Worm (Caenorhabditis elegans) whole organism, L4 larva: ENCODE data around the gene pafo-1.

Experiments
- F10B5.3 ChIP-seq: sonication (generic microtip); optimal IDR thresholded peaks from 2 replicates; lab custom pipeline; 2016; ENCODE audit warnings: mild to moderate bottlenecking, missing genetic modification characterization, missing compliant biosample characterization
- R02D3.7 ChIP-seq: fragments of 150-350 bp; sonication (generic microtip); optimal IDR thresholded peaks from 3 replicates; lab custom pipeline; 2014; ENCODE audit warnings: missing biosample characterization, missing genetic modification characterization
- T26A8.4 ChIP-seq: fragments of 200-800 bp; sonication (Bioruptor generic); IDR thresholded peaks from 2 replicates; pipeline ENCODE4 v1.3.6; 2022; ENCODE audit warnings: missing genetic modification characterization, missing compliant biosample characterization
- Y75B8A.6 ChIP-seq: fragments of 200-800 bp; sonication (Bioruptor generic); IDR thresholded peaks from 2 replicates; pipeline ENCODE4 v1.3.6; 2022; ENCODE audit warnings: missing genetic modification reagents, missing genetic modification characterization, missing compliant biosample characterization
- ZK546.5 ChIP-seq, 2 experiments: sonication (generic microtip); optimal IDR thresholded peaks; 2 replicates each; lab custom pipeline; 2017; ENCODE audit warnings: missing biosample characterization in 2 of 2, missing genetic modification characterization in 2 of 2
- arid-1 ChIP-seq: fragments of 200-800 bp; sonication (Bioruptor generic); conservative IDR thresholded peaks from 2 replicates; pipeline ENCODE4 v1.3.6; 2022; ENCODE audit warnings: missing genetic modification reagents, missing genetic modification characterization, missing compliant biosample characterization
- attf-4 ChIP-seq: sonication (generic microtip); optimal IDR thresholded peaks from 3 replicates; lab custom pipeline; 2017; ENCODE audit warnings: missing biosample characterization, missing genetic modification characterization
- ceh-28 ChIP-seq: fragments of 150-350 bp; optimal IDR thresholded peaks from 2 replicates; lab custom pipeline; 2014; ENCODE audit warnings: missing biosample characterization, missing genetic modification reagents, missing genetic modification characterization
- ceh-32 ChIP-seq: sonication (generic microtip); optimal IDR thresholded peaks from 2 replicates; lab custom pipeline; 2016; ENCODE audit warnings: mild to moderate bottlenecking, missing genetic modification characterization, missing compliant biosample characterization; ENCODE audit not compliant: poor library complexity
- ceh-44 ChIP-seq: fragments of 200-800 bp; sonication (Bioruptor generic); IDR thresholded peaks from 2 replicates; pipeline ENCODE4 v1.3.6; 2022; ENCODE audit warnings: missing genetic modification reagents, missing genetic modification characterization, missing compliant biosample characterization
- ceh-62 ChIP-seq: sonication (generic microtip); optimal IDR thresholded peaks from 2 replicates; lab custom pipeline; 2017; ENCODE audit warnings: missing biosample characterization, missing genetic modification characterization
- cey-2 ChIP-seq: sonication (generic microtip); optimal IDR thresholded peaks from 3 replicates; lab custom pipeline; 2017; ENCODE audit warnings: missing genetic modification characterization, mild to moderate bottlenecking, missing compliant biosample characterization, antibody characterized with exemption, borderline replicate concordance; ENCODE audit not compliant: insufficient read depth
- ctbp-1 ChIP-seq: fragments of 200-800 bp; sonication (Bioruptor generic); IDR thresholded peaks from 2 replicates; pipeline ENCODE4 v1.3.6; 2022; ENCODE audit warnings: missing genetic modification reagents, missing genetic modification characterization, missing compliant biosample characterization
- daf-16 ChIP-seq, 3 experiments: sonication (generic microtip); optimal IDR thresholded peaks; 2 replicates each; lab custom pipeline; 2016 to 2017; ENCODE audit warnings: missing genetic modification characterization in 3 of 3, missing genetic modification reagents in 3 of 3, mild to moderate bottlenecking in 2 of 3, missing compliant biosample characterization in 2 of 3, missing biosample characterization in 1 of 3, moderate library complexity in 1 of 3
- daf-8 ChIP-seq: fragments of 200-800 bp; sonication (Bioruptor generic); IDR thresholded peaks from 2 replicates; pipeline ENCODE4 v1.3.6; 2022; ENCODE audit warnings: missing genetic modification characterization, missing compliant biosample characterization
- dmd-6 ChIP-seq: fragments of 200-800 bp; sonication (Bioruptor generic); IDR thresholded peaks from 2 replicates; pipeline ENCODE4 v1.3.6; 2022; ENCODE audit warnings: missing genetic modification reagents, missing genetic modification characterization, missing compliant biosample characterization
- dmd-8 ChIP-seq: fragments of 200-800 bp; sonication (Bioruptor generic); IDR thresholded peaks from 2 replicates; pipeline ENCODE4 v1.3.6; 2022; ENCODE audit warnings: missing genetic modification characterization, missing compliant biosample characterization
- egl-43 ChIP-seq: fragments of 200-800 bp; sonication (Bioruptor generic); IDR thresholded peaks from 2 replicates; pipeline ENCODE4 v1.3.6; 2022; ENCODE audit warnings: missing genetic modification reagents, missing genetic modification characterization, missing compliant biosample characterization
- gei-8 ChIP-seq: fragments of 200-800 bp; sonication (Bioruptor generic); optimal IDR thresholded peaks from 2 replicates; lab custom pipeline; 2018; ENCODE audit warnings: mild to moderate bottlenecking, missing genetic modification characterization, missing compliant biosample characterization
- hif-1 ChIP-seq, 2 experiments: sonication (generic microtip); optimal IDR thresholded peaks; 2 replicates each; lab custom pipeline; 2016 to 2017; ENCODE audit warnings: missing compliant biosample characterization in 2 of 2, missing genetic modification characterization in 2 of 2, missing genetic modification reagents in 2 of 2, missing genotype in 2 of 2, mild to moderate bottlenecking in 1 of 2
- hlh-30 ChIP-seq: sonication (generic microtip); optimal IDR thresholded peaks from 2 replicates; lab custom pipeline; 2017; ENCODE audit warnings: antibody characterized with exemption, mild to moderate bottlenecking, missing genetic modification characterization, missing compliant biosample characterization; ENCODE audit not compliant: insufficient read depth
- hmg-1.1 ChIP-seq: fragments of 200-800 bp; sonication (Bioruptor generic); IDR thresholded peaks from 2 replicates; pipeline ENCODE4 v1.3.6; 2022; ENCODE audit warnings: missing genetic modification reagents, missing genetic modification characterization, missing compliant biosample characterization
- lim-7 ChIP-seq: fragments of 200-800 bp; sonication (Bioruptor generic); IDR thresholded peaks from 2 replicates; pipeline ENCODE4 v1.3.6; 2022; ENCODE audit warnings: missing genetic modification characterization, missing compliant biosample characterization
- lin-39 ChIP-seq: fragments of 150-350 bp; optimal IDR thresholded peaks from 2 replicates; lab custom pipeline; 2014; ENCODE audit warnings: missing biosample characterization, missing genetic modification reagents, missing genetic modification characterization
- madf-5 ChIP-seq, 2 experiments: fragments of 200-800 bp; sonication (Bioruptor generic); IDR thresholded peaks; 2 replicates each; pipeline ENCODE4 v1.3.6; 2022; ENCODE audit warnings: missing compliant biosample characterization in 2 of 2, missing genetic modification characterization in 2 of 2
- madf-9 ChIP-seq: fragments of 200-800 bp; sonication (Bioruptor generic); conservative IDR thresholded peaks from 2 replicates; pipeline ENCODE4 v1.3.6; 2022; ENCODE audit warnings: missing genetic modification reagents, missing genetic modification characterization, missing compliant biosample characterization
- mxl-2 ChIP-seq: fragments of 200-800 bp; sonication (Bioruptor generic); conservative IDR thresholded peaks from 2 replicates; pipeline ENCODE4 v1.3.6; 2022; ENCODE audit warnings: missing genetic modification reagents, missing genetic modification characterization, missing compliant biosample characterization
- nhr-10 ChIP-seq: fragments of 150-350 bp; optimal IDR thresholded peaks from 2 replicates; lab custom pipeline; 2014; ENCODE audit warnings: missing biosample characterization, missing genetic modification characterization
- nhr-102 ChIP-seq: sonication (generic microtip); optimal IDR thresholded peaks from 2 replicates; lab custom pipeline; 2016; ENCODE audit warnings: mild to moderate bottlenecking, missing genetic modification characterization, moderate library complexity, missing compliant biosample characterization
- nhr-11 ChIP-seq: fragments of 150-350 bp; optimal IDR thresholded peaks from 2 replicates; lab custom pipeline; 2014; ENCODE audit warnings: missing biosample characterization, missing genetic modification characterization
- nhr-111 ChIP-seq: fragments of 200-800 bp; sonication (Bioruptor generic); optimal IDR thresholded peaks from 2 replicates; lab custom pipeline; 2018; ENCODE audit warnings: mild to moderate bottlenecking, missing genetic modification characterization, missing compliant biosample characterization
- nhr-25 ChIP-seq: sonication (generic microtip); optimal IDR thresholded peaks from 2 replicates; lab custom pipeline; 2017; ENCODE audit warnings: missing genetic modification characterization, mild to moderate bottlenecking, missing compliant biosample characterization, antibody characterized with exemption, moderate library complexity, borderline replicate concordance; ENCODE audit not compliant: insufficient read depth
- nhr-41 ChIP-seq: fragments of 200-800 bp; sonication (Bioruptor generic); IDR thresholded peaks from 2 replicates; pipeline ENCODE4 v1.3.6; 2022; ENCODE audit warnings: missing genetic modification reagents, missing genetic modification characterization, missing compliant biosample characterization
- nhr-42 ChIP-seq: fragments of 200-800 bp; sonication (Bioruptor generic); IDR thresholded peaks from 2 replicates; pipeline ENCODE4 v1.3.6; 2022; ENCODE audit warnings: missing genetic modification characterization, missing compliant biosample characterization
- pha-4 ChIP-seq, 2 experiments: fragments of 150-350 bp in 1 of 2; fragments of 200-800 bp in 1 of 2; sonication (Bioruptor generic) in 1 of 2; IDR thresholded peaks in 1 of 2; optimal IDR thresholded peaks in 1 of 2; 2 replicates each; pipeline versions ENCODE4 v1.3.6 to Lab custom; 2014 to 2022; ENCODE audit warnings: missing genetic modification characterization in 2 of 2, missing genetic modification reagents in 2 of 2, missing biosample characterization in 1 of 2, missing compliant biosample characterization in 1 of 2
- php-3 ChIP-seq: fragments of 200-800 bp; sonication (Bioruptor generic); IDR thresholded peaks from 2 replicates; pipeline ENCODE4 v1.3.6; 2022; ENCODE audit warnings: missing genetic modification reagents, missing genetic modification characterization, missing compliant biosample characterization
- pqm-1 ChIP-seq: sonication (generic microtip); optimal IDR thresholded peaks from 2 replicates; lab custom pipeline; 2017; ENCODE audit warnings: missing biosample characterization, missing genetic modification characterization
- saeg-2 ChIP-seq: fragments of 200-800 bp; sonication (Bioruptor generic); IDR thresholded peaks from 2 replicates; pipeline ENCODE4 v1.3.6; 2022; ENCODE audit warnings: missing genetic modification reagents, missing genetic modification characterization, missing compliant biosample characterization
- sdz-12 ChIP-seq: fragments of 200-800 bp; sonication (Bioruptor generic); optimal IDR thresholded peaks from 2 replicates; lab custom pipeline; 2018; ENCODE audit warnings: mild to moderate bottlenecking, missing genetic modification characterization, missing compliant biosample characterization
- snpc-4 ChIP-seq: fragments of 150-350 bp; optimal IDR thresholded peaks from 2 replicates; lab custom pipeline; 2014; ENCODE audit warnings: missing biosample characterization, missing genetic modification characterization
- tag-97 ChIP-seq: fragments of 200-800 bp; sonication (Bioruptor generic); IDR thresholded peaks from 2 replicates; pipeline ENCODE4 v1.3.6; 2022; ENCODE audit warnings: missing genetic modification characterization, missing compliant biosample characterization
- unc-39 ChIP-seq: sonication (generic microtip); optimal IDR thresholded peaks from 2 replicates; lab custom pipeline; 2017; ENCODE audit warnings: missing biosample characterization, missing genetic modification characterization
- unc-62 ChIP-seq, 3 experiments: fragments of 150-350 bp in 1 of 3; sonication (generic microtip); optimal IDR thresholded peaks in 2 of 3; peaks in 1 of 3; 1 replicate in 1 of 3; 2 replicates in 2 of 3; lab custom pipeline; 2014 to 2017; ENCODE audit warnings: missing biosample characterization in 3 of 3, missing genetic modification characterization in 3 of 3, missing genetic modification reagents in 3 of 3, missing genotype in 1 of 3
- zfp-3 ChIP-seq: fragments of 200-800 bp; sonication (Bioruptor generic); conservative IDR thresholded peaks from 2 replicates; pipeline ENCODE4 v1.3.6; 2022; ENCODE audit warnings: missing genetic modification reagents, missing genetic modification characterization, missing compliant biosample characterization
- zip-11 ChIP-seq: fragments of 200-800 bp; sonication (Bioruptor generic); IDR thresholded peaks from 2 replicates; pipeline ENCODE4 v1.3.6; 2022; ENCODE audit warnings: missing genetic modification characterization, missing compliant biosample characterization
- zip-2 ChIP-seq: fragments of 150-350 bp; optimal IDR thresholded peaks from 2 replicates; lab custom pipeline; 2014; ENCODE audit warnings: missing biosample characterization, missing genetic modification characterization
- ztf-11 ChIP-seq: fragments of 150-350 bp; optimal IDR thresholded peaks from 2 replicates; lab custom pipeline; 2014; ENCODE audit warnings: missing biosample characterization, missing genetic modification characterization

Gene pafo-1

DNA sequence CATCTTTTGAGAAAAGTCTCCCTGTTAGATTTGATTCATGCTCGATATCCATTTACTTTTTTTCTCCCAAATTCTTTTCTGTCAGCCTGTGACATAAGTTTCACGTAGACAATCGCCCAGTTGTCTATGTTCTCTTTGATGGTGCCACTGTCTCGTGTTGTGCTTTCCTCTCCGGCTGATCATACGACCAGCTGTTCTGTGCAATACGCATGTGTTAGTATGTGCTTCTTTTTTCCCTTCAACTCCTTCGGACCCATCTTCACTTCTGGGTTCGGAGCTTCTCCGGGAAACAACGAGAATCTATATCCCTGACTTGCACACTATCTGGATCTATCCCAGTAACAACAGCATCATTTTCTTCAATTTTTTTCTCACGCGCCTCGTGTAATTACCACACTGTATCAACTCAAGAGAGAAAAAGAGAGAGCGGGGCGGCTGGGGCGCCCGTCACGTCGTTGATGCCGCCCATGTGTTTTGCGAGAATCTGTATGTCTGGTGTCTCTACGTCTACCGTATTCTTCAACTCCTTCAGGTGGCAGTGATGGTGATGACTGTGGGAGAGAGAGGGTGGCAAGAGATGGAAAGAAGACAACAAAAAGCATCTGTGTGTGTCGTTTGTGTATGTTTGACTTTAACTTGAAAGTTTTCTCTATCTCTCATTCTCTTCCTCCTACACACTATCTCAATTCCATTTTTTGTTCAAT is 10.5 kb downstream of the pafo-1 start (continued):
- no peak for TF ChIP-seq ceh-32 (tag; lab: Kevin White, UChicago)
- peak; percentile 80 for TF ChIP-seq nhr-25 (tag; lab: Kevin White, UChicago)
- peak; percentile 43; the same call in 1 of the 2 replicates for TF ChIP-seq ctbp-1 (GFP tag; lab: Robert Waterston, UW)
- TF ChIP-seq madf-9 (GFP tag; lab: Robert Waterston, UW): peak; percentile 32; the same call in 1 of the 2 replicates
- TF ChIP-seq T26A8.4 (GFP tag; lab: Robert Waterston, UW): 0 out of 2 replicates have a peak, but pooled peaks have one; percentile 40
- TF ChIP-seq unc-62 (GFP tag; optimal IDR thresholded peaks at IDR 0.05 in 1 of 2; lab: Kevin White, UChicago): peak in 1 of 2 experiments; percentile 98
- TF ChIP-seq unc-62 (tag; optimal IDR thresholded peaks at IDR 0.05; lab: Kevin White, UChicago): no peak
- TF ChIP-seq php-3 (GFP tag; lab: Robert Waterston, UW): 0 out of 2 replicates have a peak, but pooled peaks have one; percentile 45
- no peak for TF ChIP-seq ztf-11 (tag; lab: Kevin White, UChicago)
- TF ChIP-seq zip-2 (tag; lab: Kevin White, UChicago): no peak
- peak; percentile 89 for TF ChIP-seq hlh-30 (tag; lab: Kevin White, UChicago)
- TF ChIP-seq nhr-11 (tag; lab: Kevin White, UChicago): peak; percentile 71
- TF ChIP-seq saeg-2: no peak
- TF ChIP-seq mxl-2: no peak
- TF ChIP-seq lim-7: no peak
- TF ChIP-seq nhr-10 (tag; lab: Kevin White, UChicago): peak; percentile 62
- no peak for TF ChIP-seq unc-39 (tag; lab: Kevin White, UChicago)
- TF ChIP-seq ZK546.5 (tag; optimal IDR thresholded peaks at IDR 0.05; lab: Kevin White, UChicago): no peak
- no peak for TF ChIP-seq ceh-62
- TF ChIP-seq madf-5 (GFP tag; IDR thresholded peaks at IDR 0.05; lab: Robert Waterston, UW): no peak
- peak; percentile 43; the same call in 1 of the 2 replicates for TF ChIP-seq zfp-3
- TF ChIP-seq cey-2 (tag; lab: Kevin White, UChicago): peak; percentile 4
- peak; percentile 73 for TF ChIP-seq gei-8 (GFP tag; lab: Kevin White, UChicago)
- TF ChIP-seq hmg-1.1 (GFP tag; lab: Robert Waterston, UW): peak; percentile 62
- no peak for TF ChIP-seq snpc-4 (tag; lab: Kevin White, UChicago)
- TF ChIP-seq nhr-111 (GFP tag; lab: Kevin White, UChicago): no peak
- TF ChIP-seq dmd-8 (GFP tag; lab: Robert Waterston, UW): no peak
- peak; percentile 84 for TF ChIP-seq pqm-1
- no peak for TF ChIP-seq arid-1
- TF ChIP-seq daf-8 (GFP tag; lab: Robert Waterston, UW): no peak
- no peak for TF ChIP-seq F10B5.3 (tag; lab: Kevin White, UChicago)
- peak; percentile 49 for TF ChIP-seq nhr-102 (tag; lab: Kevin White, UChicago)
- no peak for TF ChIP-seq lin-39 (tag; lab: Kevin White, UChicago)
- TF ChIP-seq Y75B8A.6 (GFP tag; lab: Robert Waterston, UW): no peak
- TF ChIP-seq sdz-12 (GFP tag; lab: Kevin White, UChicago): no peak
- peak in 1 of 2 experiments; percentile 71 for TF ChIP-seq hif-1 (tag; optimal IDR thresholded peaks at IDR 0.05; lab: Kevin White, UChicago)
- TF ChIP-seq nhr-42 (GFP tag; lab: Robert Waterston, UW): no peak
- peak; percentile 92 for TF ChIP-seq dmd-6 (GFP tag; lab: Robert Waterston, UW)
- peak; percentile 62 to 96 for TF ChIP-seq daf-16 (GFP tag; optimal IDR thresholded peaks at IDR 0.05; lab: Kevin White, UChicago)
- peak; percentile 91 for TF ChIP-seq daf-16 (tag; optimal IDR thresholded peaks at IDR 0.05; lab: Kevin White, UChicago)
- peak; percentile 59; the same call in 1 of the 2 replicates for TF ChIP-seq pha-4 (GFP tag; IDR thresholded peaks at IDR 0.05; lab: Robert Waterston, UW)
- TF ChIP-seq pha-4 (tag; optimal IDR thresholded peaks at IDR 0.05; lab: Kevin White, UChicago): peak; percentile 46
- TF ChIP-seq R02D3.7: no peak
- no peak for TF ChIP-seq ceh-44 (GFP tag; lab: Robert Waterston, UW)
- no peak for TF ChIP-seq ceh-28 (tag; lab: Kevin White, UChicago)
- TF ChIP-seq egl-43 (GFP tag; lab: Robert Waterston, UW): no peak
- no peak for TF ChIP-seq tag-97
- TF ChIP-seq attf-4 (tag; lab: Kevin White, UChicago): no peak
- 0 out of 2 replicates have a peak, but pooled peaks have one; percentile 24 for TF ChIP-seq nhr-41 (GFP tag; lab: Robert Waterston, UW)
- TF ChIP-seq zip-11 (GFP tag; lab: Robert Waterston, UW): no peak
